Worm (Caenorhabditis elegans): ENCODE results near the gene col-114.
A peak's percentile ranks its signal among the peaks of the same experiment; 100 is the strongest.

Gene col-114

DNA sequence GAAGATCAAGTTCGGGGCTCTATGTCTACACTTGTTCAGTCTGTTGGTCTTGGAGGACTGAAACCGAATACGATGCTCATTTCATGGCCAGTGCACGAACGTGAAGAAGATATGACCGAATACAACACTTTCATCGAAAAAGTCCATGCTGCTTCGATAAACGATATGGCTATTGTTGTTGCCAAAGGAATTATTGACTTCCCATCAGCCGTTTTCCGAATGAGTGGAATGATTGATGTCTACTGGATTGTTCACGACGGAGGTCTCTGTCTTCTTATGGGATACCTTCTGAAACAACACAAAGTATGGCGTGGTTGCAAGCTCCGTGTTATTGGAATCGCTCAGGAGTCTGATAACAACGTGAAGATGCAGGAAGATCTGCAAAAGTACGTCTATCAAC, 30.2 kb downstream of the col-114 start:
- TF ChIP-seq somi-1 (GFP tag; optimal IDR thresholded peaks at IDR 0.05) (no peak), B0261.1 (tag; optimal IDR thresholded peaks at IDR 0.05) (no peak), nfya-1 (tag; optimal IDR thresholded peaks at IDR 0.05; ENCODE audit: borderline replicate concordance, insufficient read depth) (no peak), nhr-90 (tag; optimal IDR thresholded peaks at IDR 0.05) (no peak), K11D2.4 (GFP tag; IDR thresholded peaks at IDR 0.05) (no peak), gei-17 (GFP tag; optimal IDR thresholded peaks at IDR 0.05) (no peak), C17E4.6 (GFP tag; IDR thresholded peaks at IDR 0.05) (no peak), pha-4 (tag; optimal IDR thresholded peaks at IDR 0.05) (no peak), F55B11.4 (tag; optimal IDR thresholded peaks at IDR 0.05; ENCODE audit: borderline replicate concordance, insufficient read depth) (no peak), hsf-1 (GFP tag; IDR thresholded peaks at IDR 0.05) (no peak)

DNA sequence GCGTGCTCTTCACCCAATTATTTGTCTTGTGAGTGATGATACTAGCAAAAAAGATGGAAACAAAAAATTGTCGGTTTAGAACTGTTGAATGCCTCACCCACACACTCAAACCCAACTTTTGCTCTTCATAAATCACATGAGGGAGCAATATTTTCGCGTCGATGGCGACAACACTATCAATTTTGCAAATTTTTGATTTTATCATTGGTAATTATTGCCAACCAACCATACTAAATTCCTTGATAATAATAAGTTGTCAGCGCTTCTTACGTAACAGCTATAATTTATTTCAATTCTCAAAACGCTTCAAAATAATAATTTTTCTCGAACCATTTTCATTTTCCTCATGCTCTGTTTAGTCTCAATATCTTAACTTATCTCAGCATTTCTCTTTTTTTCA, 33.7 kb downstream of the col-114 start:
- TF ChIP-seq attf-5 (GFP tag; optimal IDR thresholded peaks at IDR 0.05): no peak
- TF ChIP-seq nhr-80 (tag; optimal IDR thresholded peaks at IDR 0.05): peak; percentile 37

DNA sequence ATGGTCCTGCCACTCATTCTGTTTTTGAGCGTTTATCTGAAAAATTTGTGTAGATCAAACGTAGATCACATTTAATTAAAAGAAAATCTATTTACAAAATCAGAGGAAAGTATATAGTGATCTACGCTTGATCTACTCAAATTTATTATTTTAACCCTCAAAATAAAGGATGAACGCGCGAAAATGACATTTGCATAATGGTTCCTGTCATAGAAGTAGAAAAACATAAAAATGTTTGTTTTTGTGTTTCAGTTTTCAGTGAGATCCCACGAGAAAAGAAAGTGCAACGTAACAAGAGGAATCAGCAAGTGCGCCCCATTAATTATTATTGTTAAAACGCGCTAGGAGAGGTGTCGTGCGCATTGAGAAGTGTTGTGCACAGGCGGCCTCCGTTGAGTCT, 35.1 kb downstream of the col-114 start:
- TF ChIP-seq die-1 (tag; optimal IDR thresholded peaks at IDR 0.05): peak; percentile 5
- TF ChIP-seq ceh-91 (GFP tag; IDR thresholded peaks at IDR 0.05): 0 out of 2 replicates have a peak, but pooled peaks have one; percentile 16
- peak; percentile 81 for TF ChIP-seq efl-1 (GFP tag; optimal IDR thresholded peaks at IDR 0.05)
- TF ChIP-seq madf-6 (GFP tag; IDR thresholded peaks at IDR 0.05): peak; percentile 90
- TF ChIP-seq hmg-1.2 (GFP tag; IDR thresholded peaks at IDR 0.05): peak; percentile 38; the same call in 1 of the 2 replicates
- TF ChIP-seq aptf-2 (GFP tag; conservative IDR thresholded peaks at IDR 0.05): peak; percentile 83
- TF ChIP-seq xnd-1 (tag; optimal IDR thresholded peaks at IDR 0.05): peak; percentile 42
- peak; percentile 67 for TF ChIP-seq madf-8 (GFP tag; conservative IDR thresholded peaks at IDR 0.05)
- no peak for TF ChIP-seq nhr-80 (tag; optimal IDR thresholded peaks at IDR 0.05)
- TF ChIP-seq hmg-20 (GFP tag; IDR thresholded peaks at IDR 0.05): no peak

DNA sequence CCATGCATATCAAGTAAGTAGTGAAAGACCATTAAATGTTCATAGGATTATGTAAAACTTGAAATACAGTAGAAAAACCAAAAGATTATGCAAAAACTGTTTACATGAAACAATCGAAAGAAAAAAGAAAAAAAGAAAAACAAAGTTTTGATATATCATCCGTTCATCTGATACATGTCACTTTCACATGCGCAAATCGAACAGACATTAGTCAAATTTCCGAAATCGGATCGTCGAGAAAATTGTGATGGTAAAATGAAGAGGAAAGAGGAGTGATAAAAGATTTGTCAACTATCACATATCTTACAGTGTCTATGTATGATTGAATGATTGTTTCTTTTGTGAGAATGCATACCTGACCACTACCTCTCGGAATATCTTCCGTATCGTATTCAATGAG, 37.5 kb downstream of the col-114 start:
- TF ChIP-seq bed-1 (GFP tag; IDR thresholded peaks at IDR 0.05) (no peak), snpc-1.1 (tag; optimal IDR thresholded peaks at IDR 0.05; ENCODE audit: insufficient read depth) (no peak), gei-17 (GFP tag; optimal IDR thresholded peaks at IDR 0.05) (no peak), hlh-12 (tag; optimal IDR thresholded peaks at IDR 0.05) (no peak), B0019.2 (GFP tag; conservative IDR thresholded peaks at IDR 0.05) (no peak), ceh-91 (GFP tag; IDR thresholded peaks at IDR 0.05) (no peak), F39B2.1 (GFP tag; IDR thresholded peaks at IDR 0.05) (no peak), ets-4 (GFP tag; optimal IDR thresholded peaks at IDR 0.05) (no peak), chd-7 (tag; optimal IDR thresholded peaks at IDR 0.05) (no peak), F49E8.2 (tag; optimal IDR thresholded peaks at IDR 0.05; ENCODE audit: insufficient read depth) (no peak), xnd-1 (tag; optimal IDR thresholded peaks at IDR 0.05) (no peak), F22D6.2 (tag; optimal IDR thresholded peaks at IDR 0.05) (no peak), ama-1 (optimal IDR thresholded peaks at IDR 0.05) (no peak), ama-1 (GFP tag; optimal IDR thresholded peaks at IDR 0.05) (no peak), mxl-1 (tag; optimal IDR thresholded peaks at IDR 0.05) (no peak), ZK185.1 (tag; optimal IDR thresholded peaks at IDR 0.05; ENCODE audit: poor library complexity, severe bottlenecking) (no peak), lag-1 (GFP tag; IDR thresholded peaks at IDR 0.05) (no peak)

Measured in whole organism, young adult.